Fruit fly (Drosophila melanogaster) whole organism, wandering third instar larva: ENCODE data around the gene Or30a.

Experiments
- OdsH ChIP-seq: fragments of 200-800 bp; sonication (Bioruptor generic); optimal IDR thresholded peaks from 2 replicates; lab custom pipeline; 2016; ENCODE audit warnings: missing biosample characterization, mild to moderate bottlenecking, missing genetic modification characterization
- h ChIP-seq: fragments of 200-800 bp; sonication (Bioruptor generic); optimal IDR thresholded peaks from 3 replicates; lab custom pipeline; 2016; ENCODE audit warnings: missing biosample characterization, mild to moderate bottlenecking, missing genetic modification characterization
- jim ChIP-seq: fragments of 175-275, 200-325 bp; sonication (Bioruptor generic); optimal IDR thresholded peaks from 2 replicates; lab custom pipeline; 2016; ENCODE audit warnings: missing biosample characterization, mild to moderate bottlenecking, missing genetic modification characterization
- sv ChIP-seq: fragments of 200-800 bp; sonication (Bioruptor generic); optimal IDR thresholded peaks from 3 replicates; lab custom pipeline; 2016; ENCODE audit warnings: missing biosample characterization, missing genetic modification characterization

dm6 chr2L:9146270-9146975 is 34.8 kb downstream of the Or30a start:
- TF ChIP-seq h (GFP tag; lab: Kevin White, UChicago) (no peak), OdsH (GFP tag; lab: Kevin White, UChicago) (no peak), jim (no peak), sv (no peak)
